Fruit fly (Drosophila melanogaster) whole organism: Measurements from ENCODE around the gene CG12426.

Experiments
- psq ChIP-seq: fragments of >200 bp; optimal IDR thresholded peaks from 2 replicates; lab custom pipeline; 2017
- usp ChIP-seq: fragments of >200 bp; optimal IDR thresholded peaks from 2 replicates; lab custom pipeline; 2017; ENCODE audit warnings: missing biosample characterization, missing genetic modification characterization, mixed read lengths

dm6 chr3R:27912147-27912546, 40.0 kb upstream of the CG12426 start, which contains the start of gene mil:
- TF ChIP-seq psq (no peak), usp (GFP tag; lab: Kevin White, UChicago) (no peak)
